Fruit fly (Drosophila melanogaster): ENCODE data around the gene Mcm10.

DNA sequence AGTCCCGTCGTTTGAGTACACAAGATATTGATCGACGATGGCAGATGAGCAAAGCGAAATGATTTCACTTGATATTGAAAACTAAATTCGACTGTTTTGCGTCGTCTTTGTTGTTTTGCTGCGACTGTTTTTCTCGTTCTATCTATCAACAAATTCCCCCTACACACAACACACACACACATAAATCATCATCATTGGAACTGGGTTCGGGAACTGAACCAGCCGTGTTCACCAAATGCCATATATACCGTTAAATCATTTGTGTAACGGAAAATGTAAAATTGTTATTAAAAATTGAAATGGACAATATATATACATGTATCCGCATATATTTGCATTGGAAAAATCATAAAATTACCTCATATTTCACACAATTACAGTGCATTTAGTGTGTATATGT lies 40.7 kb downstream of the Mcm10 start, which contains the start of gene Atg18b:
- TF ChIP-seq Smox (GFP tag; optimal IDR thresholded peaks at IDR 0.05): no peak
- no peak for TF ChIP-seq Ets96B (tag; optimal IDR thresholded peaks at IDR 0.05)
- TF ChIP-seq dac (GFP tag; optimal IDR thresholded peaks at IDR 0.05): no peak

Measured in whole organism, prepupa.